Worm (Caenorhabditis elegans) whole organism, L2 larva: ENCODE measurements around the gene clec-86.

Experiments
- C34F6.9 ChIP-seq: fragments of 150-350 bp; optimal IDR thresholded peaks from 2 replicates; lab custom pipeline; 2014; ENCODE audit warnings: missing biosample characterization, missing genetic modification characterization
- F13H6.1 ChIP-seq: sonication (generic microtip); optimal IDR thresholded peaks from 2 replicates; lab custom pipeline; 2016; ENCODE audit warnings: missing genetic modification characterization, missing compliant biosample characterization
- Y55F3AM.14 ChIP-seq: fragments of 200-800 bp; sonication (Bioruptor generic); optimal IDR thresholded peaks from 2 replicates; lab custom pipeline; 2018; ENCODE audit warnings: mild to moderate bottlenecking, missing genetic modification characterization, missing compliant biosample characterization
- ZK546.5 ChIP-seq: sonication (generic microtip); optimal IDR thresholded peaks from 2 replicates; lab custom pipeline; 2017; ENCODE audit warnings: missing biosample characterization, missing genetic modification characterization
- aly-2 ChIP-seq: fragments of 150-350 bp; optimal IDR thresholded peaks from 2 replicates; lab custom pipeline; 2014; ENCODE audit warnings: missing biosample characterization, missing genetic modification characterization
- ama-1 ChIP-seq: fragments of 150-350 bp; optimal IDR thresholded peaks from 2 replicates; lab custom pipeline; 2018; ENCODE audit warnings: inconsistent platforms
- dmd-4 ChIP-seq: sonication (generic microtip); optimal IDR thresholded peaks from 2 replicates; lab custom pipeline; 2017; ENCODE audit warnings: missing biosample characterization, missing genetic modification characterization
- elt-1 ChIP-seq: fragments of 150-350 bp; optimal IDR thresholded peaks from 2 replicates; lab custom pipeline; 2014; ENCODE audit warnings: missing biosample characterization, missing genetic modification characterization
- fos-1 ChIP-seq: fragments of 150-350 bp; optimal IDR thresholded peaks from 2 replicates; lab custom pipeline; 2014; ENCODE audit warnings: missing biosample characterization, missing genetic modification characterization
- lin-11 ChIP-seq: fragments of 150-350 bp; sonication (generic microtip); optimal IDR thresholded peaks from 2 replicates; lab custom pipeline; 2014; ENCODE audit warnings: missing biosample characterization, missing genetic modification characterization, inconsistent platforms, mixed read lengths
- lin-13 ChIP-seq: fragments of 150-350 bp; optimal IDR thresholded peaks from 2 replicates; lab custom pipeline; 2014; ENCODE audit warnings: missing biosample characterization, missing genetic modification reagents, missing genetic modification characterization
- lsy-2 ChIP-seq, 2 experiments: fragments of 150-350 bp in 1 of 2; sonication (generic microtip) in 1 of 2; optimal IDR thresholded peaks; 2 replicates each; lab custom pipeline; 2014 to 2017; ENCODE audit warnings: missing biosample characterization in 2 of 2, missing genetic modification characterization in 2 of 2
- mab-5 ChIP-seq: fragments of 150-350 bp; optimal IDR thresholded peaks from 2 replicates; lab custom pipeline; 2014; ENCODE audit warnings: missing biosample characterization, missing genetic modification characterization
- mdl-1 ChIP-seq, 2 experiments: fragments of 150-350 bp in 1 of 2; sonication (generic microtip) in 1 of 2; optimal IDR thresholded peaks; 2 replicates each; lab custom pipeline; 2017; ENCODE audit warnings: missing biosample characterization in 2 of 2, missing genetic modification characterization in 2 of 2
- nhr-10 ChIP-seq: sonication (generic microtip); optimal IDR thresholded peaks from 2 replicates; lab custom pipeline; 2017; ENCODE audit warnings: missing biosample characterization, missing genetic modification characterization
- nhr-12 ChIP-seq: fragments of 150-350 bp; optimal IDR thresholded peaks from 2 replicates; lab custom pipeline; 2014; ENCODE audit warnings: missing biosample characterization, missing genetic modification characterization
- nhr-129 ChIP-seq: fragments of 150-350 bp; optimal IDR thresholded peaks from 2 replicates; lab custom pipeline; 2014; ENCODE audit warnings: missing biosample characterization, missing genetic modification characterization
- nhr-21 ChIP-seq: fragments of 150-350 bp; optimal IDR thresholded peaks from 2 replicates; lab custom pipeline; 2014; ENCODE audit warnings: missing biosample characterization, missing genetic modification characterization
- nhr-23 ChIP-seq: fragments of 150-350 bp; optimal IDR thresholded peaks from 2 replicates; lab custom pipeline; 2014; ENCODE audit warnings: missing biosample characterization, missing genetic modification reagents, missing genetic modification characterization
- nhr-25 ChIP-seq: fragments of 150-350 bp; sonication (generic microtip); optimal IDR thresholded peaks from 3 replicates; lab custom pipeline; 2014; ENCODE audit warnings: missing biosample characterization, missing genetic modification characterization
- nhr-77 ChIP-seq: fragments of 150-350 bp; optimal IDR thresholded peaks from 2 replicates; lab custom pipeline; 2014; ENCODE audit warnings: missing biosample characterization, missing genetic modification characterization
- peb-1 ChIP-seq: fragments of 150-350 bp; optimal IDR thresholded peaks from 2 replicates; lab custom pipeline; 2014; ENCODE audit warnings: missing biosample characterization, missing genetic modification characterization
- sem-4 ChIP-seq: fragments of 150-350 bp; optimal IDR thresholded peaks from 2 replicates; lab custom pipeline; 2014; ENCODE audit warnings: missing biosample characterization, missing genetic modification reagents, missing genetic modification characterization
- skn-1 ChIP-seq: sonication (generic microtip); optimal IDR thresholded peaks from 2 replicates; lab custom pipeline; 2017; ENCODE audit warnings: missing biosample characterization, missing genetic modification characterization
- sma-9 ChIP-seq, 2 experiments: fragments of 150-350 bp in 1 of 2; sonication (generic microtip) in 1 of 2; optimal IDR thresholded peaks; 2 replicates each; lab custom pipeline; 2014 to 2016; ENCODE audit warnings: missing genetic modification characterization in 2 of 2, mild to moderate bottlenecking in 1 of 2, missing biosample characterization in 1 of 2, missing compliant biosample characterization in 1 of 2, missing genetic modification reagents in 1 of 2, moderate library complexity in 1 of 2
- snpc-4 ChIP-seq: fragments of 150-350 bp; optimal IDR thresholded peaks from 2 replicates; lab custom pipeline; 2014; ENCODE audit warnings: missing biosample characterization, missing genetic modification characterization
- unc-39 ChIP-seq: fragments of 150-350 bp; optimal IDR thresholded peaks from 2 replicates; lab custom pipeline; 2014; ENCODE audit warnings: missing biosample characterization, missing genetic modification characterization
- unc-55 ChIP-seq: fragments of 150-350 bp; sonication (generic microtip); optimal IDR thresholded peaks from 3 replicates; lab custom pipeline; 2014; ENCODE audit warnings: missing biosample characterization, missing genetic modification reagents, missing genetic modification characterization
- ztf-1 ChIP-seq: fragments of 200-800 bp; sonication (Bioruptor generic); conservative IDR thresholded peaks from 2 replicates; pipeline ENCODE4 v1.3.6; 2022; ENCODE audit warnings: missing genetic modification characterization, missing compliant biosample characterization
- ztf-11 ChIP-seq: sonication (generic microtip); optimal IDR thresholded peaks from 2 replicates; lab custom pipeline; 2017; ENCODE audit warnings: missing biosample characterization, missing genetic modification characterization
- ztf-4 ChIP-seq: fragments of 150-350 bp; optimal IDR thresholded peaks from 2 replicates; lab custom pipeline; 2014; ENCODE audit warnings: missing biosample characterization, missing genetic modification characterization

The clec-86 gene

DNA sequence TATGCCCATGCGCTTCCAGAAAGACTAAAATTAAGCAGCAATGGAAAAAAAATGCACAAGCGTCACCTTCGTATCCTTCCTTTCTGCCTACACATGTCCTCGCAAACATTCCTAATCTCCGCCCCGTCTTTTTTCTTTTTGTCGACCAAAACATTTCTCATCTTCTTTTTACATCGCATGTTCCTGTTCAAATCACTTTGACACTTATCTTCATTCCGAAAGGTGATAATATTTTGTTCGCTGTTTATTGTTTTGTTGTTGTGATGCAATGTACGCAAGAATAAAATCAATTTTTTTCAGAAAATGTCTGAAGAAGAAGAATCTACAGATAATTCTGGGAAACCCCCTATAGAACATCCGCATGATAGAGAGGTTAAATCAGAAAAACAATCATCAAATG, 13.3 kb upstream of the clec-86 start, which contains the start of gene ist-1:
ist-1 (plus strand) TSS at position 301 of the 400 bp plus-strand sequence.
- TF ChIP-seq lin-13 (GFP tag; lab: Kevin White, UChicago) = no peak
- TF ChIP-seq sem-4 (tag; lab: Kevin White, UChicago) = no peak
- TF ChIP-seq sma-9 (GFP tag; optimal IDR thresholded peaks at IDR 0.05; lab: Kevin White, UChicago) = no peak
- TF ChIP-seq sma-9 (tag; optimal IDR thresholded peaks at IDR 0.05; lab: Kevin White, UChicago) = no peak
- TF ChIP-seq ztf-1 (GFP tag; lab: Robert Waterston, UW) = no peak

DNA sequence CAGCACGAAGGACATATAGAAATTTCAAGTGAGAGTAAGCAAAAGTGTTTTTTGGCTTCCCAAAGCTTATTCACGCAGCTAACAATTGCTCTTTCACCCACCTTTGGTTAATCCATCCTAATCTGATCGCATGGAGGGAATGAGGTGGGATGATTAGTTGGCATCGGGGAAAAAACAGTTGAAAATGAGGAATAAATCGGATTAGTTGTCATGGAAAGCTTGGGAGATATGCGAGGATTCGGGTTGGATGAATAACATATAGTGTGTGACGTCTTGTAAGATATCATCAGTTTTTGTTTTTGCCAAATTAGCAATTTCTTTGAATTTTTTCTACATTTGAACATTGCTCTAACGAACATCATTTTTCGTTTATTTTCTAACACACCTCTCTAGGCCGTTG, 11.1 kb upstream of the clec-86 start:
- TF ChIP-seq dmd-4 (tag; lab: Kevin White, UChicago) (no peak), unc-55 (no peak), ztf-4 (tag; lab: Kevin White, UChicago) (no peak), unc-39 (no peak), F13H6.1 (no peak), nhr-21 (tag; lab: Kevin White, UChicago) (no peak), aly-2 (tag; lab: Kevin White, UChicago) (no peak), Y55F3AM.14 (GFP tag; lab: Kevin White, UChicago) (no peak), sem-4 (tag; lab: Kevin White, UChicago) (no peak), sma-9 (GFP tag; optimal IDR thresholded peaks at IDR 0.05; lab: Kevin White, UChicago) (no peak), sma-9 (tag; optimal IDR thresholded peaks at IDR 0.05; lab: Kevin White, UChicago) (no peak)

DNA sequence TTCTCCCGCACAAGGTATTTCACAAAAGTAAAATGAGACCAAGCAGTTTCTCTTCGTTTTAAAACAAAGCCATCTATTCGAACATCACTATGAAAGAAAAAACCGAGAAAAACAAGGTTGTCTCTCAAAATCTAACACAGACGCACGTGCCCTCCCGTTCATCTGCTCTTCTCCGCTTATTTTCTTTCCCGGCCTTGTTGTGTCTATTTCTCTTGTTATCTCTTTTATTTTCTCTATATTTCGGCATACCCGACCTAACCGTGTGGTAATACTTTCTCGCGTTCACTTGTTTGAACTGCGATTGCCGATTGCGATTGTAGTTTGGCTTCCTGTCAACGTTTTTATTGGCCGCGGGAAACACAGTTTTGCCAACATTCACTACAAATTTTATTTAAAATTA, 10.2 kb upstream of the clec-86 start:
- TF ChIP-seq elt-1 (tag; lab: Kevin White, UChicago) (no peak), C34F6.9 (tag; lab: Kevin White, UChicago) (peak; percentile 1), sem-4 (tag; lab: Kevin White, UChicago) (peak; percentile 12), nhr-23 (no peak), mdl-1 (tag; optimal IDR thresholded peaks at IDR 0.05; lab: Kevin White, UChicago) (peak; percentile 64 to 77), lsy-2 (tag; optimal IDR thresholded peaks at IDR 0.05; lab: Kevin White, UChicago) (peak in 1 of 2 experiments; percentile 14), nhr-25 (tag; lab: Kevin White, UChicago) (peak; percentile 51), F13H6.1 (no peak), lin-11 (no peak), nhr-21 (tag; lab: Kevin White, UChicago) (no peak), aly-2 (tag; lab: Kevin White, UChicago) (no peak), ZK546.5 (tag; lab: Kevin White, UChicago) (no peak), nhr-10 (no peak), mab-5 (no peak), ztf-11 (tag; lab: Kevin White, UChicago) (no peak), nhr-129 (tag; lab: Kevin White, UChicago) (peak; percentile 32), snpc-4 (no peak), ama-1 (lab: Kevin White, UChicago) (no peak), nhr-12 (no peak), fos-1 (tag; lab: Kevin White, UChicago) (peak; percentile 28), sma-9 (GFP tag; optimal IDR thresholded peaks at IDR 0.05; lab: Kevin White, UChicago) (peak; percentile 30), sma-9 (tag; optimal IDR thresholded peaks at IDR 0.05; lab: Kevin White, UChicago) (no peak), Y55F3AM.14 (GFP tag; lab: Kevin White, UChicago) (no peak)

- TF ChIP-seq sem-4 (tag; lab: Kevin White, UChicago) (no peak), nhr-10 (no peak), dmd-4 (tag; lab: Kevin White, UChicago) (no peak), skn-1 (tag; lab: Kevin White, UChicago) (no peak), sma-9 (GFP tag; optimal IDR thresholded peaks at IDR 0.05; lab: Kevin White, UChicago) (no peak), sma-9 (tag; optimal IDR thresholded peaks at IDR 0.05; lab: Kevin White, UChicago) (no peak), lsy-2 (tag; optimal IDR thresholded peaks at IDR 0.05; lab: Kevin White, UChicago) (no peak)
Observed at ce11 chrX:7131206-7131605, 8.5 kb upstream of the clec-86 start.

DNA sequence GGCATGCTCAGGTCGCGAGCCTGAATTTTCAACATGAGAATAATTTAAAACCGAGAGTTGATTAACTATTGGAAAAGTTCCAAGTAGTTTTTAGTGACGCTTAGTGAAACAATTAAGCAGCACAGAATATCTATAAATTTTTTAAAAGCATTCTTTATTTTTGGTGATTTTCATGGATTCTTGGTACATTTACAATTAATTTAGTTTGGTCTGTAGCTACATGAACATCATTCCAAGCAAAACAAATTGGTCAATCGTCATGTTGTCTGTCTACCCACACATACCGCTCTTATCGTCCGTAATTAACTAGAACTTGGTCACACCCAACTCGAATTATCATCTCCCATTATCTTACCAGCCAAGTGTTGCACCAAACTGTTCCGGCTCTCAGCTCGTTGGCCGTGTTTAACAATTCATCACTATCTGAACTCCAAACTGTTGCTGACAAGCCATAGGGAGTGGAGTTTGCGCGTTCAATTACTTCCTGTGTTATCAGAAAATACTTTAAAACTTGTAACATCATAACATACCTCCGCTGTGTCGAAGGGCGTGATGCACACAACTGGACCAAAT, 1.1 kb downstream of the clec-86 start:
- no peak for TF ChIP-seq unc-55
- no peak for TF ChIP-seq peb-1 (tag; lab: Kevin White, UChicago)
- TF ChIP-seq fos-1 (tag; lab: Kevin White, UChicago) = peak; percentile 3

DNA sequence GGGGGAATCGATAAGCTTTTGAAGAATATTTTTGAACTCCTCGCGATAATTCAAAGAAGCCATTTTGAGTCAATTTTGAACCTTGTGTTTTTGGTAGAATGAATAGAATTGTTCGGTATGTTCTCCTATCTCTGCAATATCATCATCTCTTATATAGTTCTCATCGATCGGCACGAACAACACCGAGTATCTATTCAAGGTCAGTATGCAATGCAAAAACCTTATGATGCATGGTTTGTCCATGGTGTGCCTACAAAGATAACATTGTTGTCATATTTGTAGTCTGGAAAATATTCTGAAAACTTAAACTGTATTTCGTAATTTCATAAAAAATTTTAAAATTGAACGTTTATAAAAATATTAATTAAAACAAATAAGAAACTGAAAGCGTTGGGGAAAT, 3.8 kb downstream of the clec-86 start, which contains the start of gene alh-10:
alh-10 (minus strand) TSS at position 127 of the 400 bp plus-strand sequence.
- TF ChIP-seq ama-1 (lab: Kevin White, UChicago) (no peak), nhr-77 (tag; lab: Kevin White, UChicago) (no peak), ztf-1 (GFP tag; lab: Robert Waterston, UW) (no peak)
